Fruit fly (Drosophila melanogaster) whole organism, pupa: ENCODE measurements around the gene Jon25Bii.
A peak's percentile ranks its signal among the peaks of the same experiment; 100 is the strongest.

ENCODE experiments used
- CG12605 ChIP-seq: fragments of 200-800 bp; sonication (Bioruptor generic); IDR thresholded peaks from 2 replicates; pipeline ENCODE4 v1.3.6; 2022; ENCODE audit warnings: missing biosample characterization, missing genetic modification characterization
- CG14655 ChIP-seq: fragments of 200-800 bp; sonication (Bioruptor generic); optimal IDR thresholded peaks from 3 replicates; lab custom pipeline; 2017; ENCODE audit warnings: mild to moderate bottlenecking, missing biosample characterization, missing genetic modification reagents, missing genetic modification characterization
- CG15710 ChIP-seq: fragments of 200-800 bp; sonication (Bioruptor generic); optimal IDR thresholded peaks from 2 replicates; lab custom pipeline; 2018; ENCODE audit warnings: missing biosample characterization, mild to moderate bottlenecking, missing genetic modification characterization, moderate library complexity
- CG4496 ChIP-seq: fragments of 200-800 bp; sonication (Bioruptor generic); IDR thresholded peaks from 3 replicates; pipeline ENCODE4 v1.3.6; 2022; ENCODE audit warnings: missing biosample characterization, missing genetic modification characterization
- CG8159 ChIP-seq: fragments of 200-800 bp; sonication (Bioruptor generic); optimal IDR thresholded peaks from 3 replicates; lab custom pipeline; 2018; ENCODE audit warnings: missing biosample characterization, mild to moderate bottlenecking, missing genetic modification characterization, moderate library complexity

dm6 chr2L:4928340-4928739 lies 24.6 kb downstream of the Jon25Bii start:
- TF ChIP-seq CG8159 (tag; lab: Kevin White, UChicago): no peak
- no peak for TF ChIP-seq CG14655
- peak; percentile 55; the same call in 2 of the 3 replicates for TF ChIP-seq CG4496 (GFP tag; lab: Robert Waterston, UW)
- peak; percentile 28; the same call in 1 of the 2 replicates for TF ChIP-seq CG12605 (GFP tag; lab: Robert Waterston, UW)
- no peak for TF ChIP-seq CG15710 (tag; lab: Kevin White, UChicago)
